Fruit fly (Drosophila melanogaster) ovary, adult (tissue): ENCODE measurements around the gene CG3213.

Experiments used
- CG17801 ChIP-seq: fragments of 200-800 bp; optimal IDR thresholded peaks from 2 replicates; lab custom pipeline; 2019; ENCODE audit warnings: missing biosample characterization, mild to moderate bottlenecking, missing genetic modification characterization, moderate library complexity; ENCODE audit not compliant: partially characterized antibody

Gene CG3213

DNA sequence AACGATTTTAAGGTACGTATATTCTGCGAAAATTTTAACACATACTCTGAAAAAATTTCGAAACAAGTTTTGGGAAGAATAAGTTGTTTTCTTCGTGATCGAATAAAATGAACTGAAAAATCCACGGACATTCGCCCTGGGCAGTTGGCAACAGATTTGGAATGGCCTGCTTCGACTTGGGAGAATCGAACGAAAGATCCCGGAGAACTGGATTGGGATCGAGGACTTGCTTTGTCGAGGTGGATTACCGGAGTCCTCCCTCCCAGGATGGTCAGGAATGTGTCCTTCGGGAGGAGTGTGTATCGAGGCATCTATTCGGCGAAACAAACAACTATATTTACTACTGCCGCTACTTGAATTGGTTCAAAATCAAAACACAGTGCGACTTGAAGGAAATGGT lies at the start of gene CG3213, which contains the start of gene CG8851:
TSS of gene CG3213 (minus strand) at position 101 of the 400 bp plus-strand sequence.
TSS of gene CG8851 (plus strand) at position 127 of the 400 bp plus-strand sequence.
- TF ChIP-seq CG17801 = no peak

DNA sequence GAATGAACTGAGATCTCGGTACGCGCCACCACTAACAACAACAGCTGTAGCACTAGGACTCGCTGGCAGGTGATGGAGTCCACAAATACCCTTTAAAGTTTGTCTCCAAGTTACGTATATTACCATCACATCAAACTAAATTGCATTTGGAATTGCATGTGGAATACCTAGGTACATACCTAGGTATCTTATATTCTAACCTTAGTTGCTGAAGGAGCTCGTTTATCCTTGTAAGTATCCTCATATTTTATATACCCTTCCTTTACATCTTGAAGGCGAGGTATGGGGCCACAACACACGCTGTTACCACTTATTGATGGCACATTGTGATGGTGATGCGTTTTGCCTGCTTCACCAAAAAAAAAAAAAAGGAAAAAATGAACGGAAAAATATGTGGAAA lies 47.9 kb upstream of the CG3213 start:
- no peak for TF ChIP-seq CG17801

DNA sequence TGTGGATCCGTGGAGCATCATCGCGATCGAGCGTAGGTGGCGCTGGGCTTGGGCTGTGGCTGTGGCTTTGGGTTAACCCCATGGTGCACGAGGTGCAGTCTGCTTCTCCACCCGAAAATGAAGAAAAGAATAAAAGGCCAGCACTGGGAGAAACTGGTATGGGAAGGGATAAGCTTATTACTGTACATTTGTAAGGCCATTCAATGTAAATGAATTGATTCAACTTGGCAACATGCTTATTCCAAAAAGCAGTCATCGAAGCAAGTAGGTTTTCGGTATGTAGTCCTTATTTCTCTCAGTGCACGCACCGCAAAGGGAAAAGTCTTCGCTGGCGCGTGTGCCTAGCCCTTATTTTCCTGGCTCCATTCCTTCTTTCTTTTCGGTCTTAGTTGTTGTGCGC lies 47.1 kb upstream of the CG3213 start:
- TF ChIP-seq CG17801 = no peak

DNA sequence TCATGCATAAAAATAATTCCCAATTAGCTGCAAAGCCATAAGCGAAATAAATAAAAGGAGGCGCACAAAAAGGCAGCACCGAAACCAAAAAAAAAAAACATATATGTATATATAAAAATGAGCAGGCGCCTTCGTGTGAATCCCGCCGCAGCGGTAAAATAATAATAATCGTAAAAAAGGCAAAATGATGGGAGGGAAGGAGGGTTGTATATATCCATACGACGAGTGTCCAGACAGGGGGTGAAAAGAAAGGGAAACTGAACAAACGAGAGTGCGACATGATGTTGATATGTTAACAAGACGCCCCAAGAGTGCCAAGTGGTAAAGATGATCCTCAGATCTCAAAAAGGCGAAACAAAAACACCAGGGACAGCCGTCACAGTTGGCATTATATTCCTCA lies 45.1 kb upstream of the CG3213 start:
- no peak for TF ChIP-seq CG17801

- TF ChIP-seq CG17801 = no peak
Measured at dm6 chr2L:3562435-3562834, 43.0 kb upstream of the CG3213 start.

- TF ChIP-seq CG17801 = no peak
Measured at dm6 chr2L:3559647-3560046, 40.2 kb upstream of the CG3213 start.

- TF ChIP-seq CG17801 = no peak
Measured at dm6 chr2L:3558299-3558698, 38.8 kb upstream of the CG3213 start.

- TF ChIP-seq CG17801 = no peak
Measured at dm6 chr2L:3557471-3557870, 38.0 kb upstream of the CG3213 start.

dm6 chr2L:3556937-3557336 lies 37.5 kb upstream of the CG3213 start:
- TF ChIP-seq CG17801 = no peak

DNA sequence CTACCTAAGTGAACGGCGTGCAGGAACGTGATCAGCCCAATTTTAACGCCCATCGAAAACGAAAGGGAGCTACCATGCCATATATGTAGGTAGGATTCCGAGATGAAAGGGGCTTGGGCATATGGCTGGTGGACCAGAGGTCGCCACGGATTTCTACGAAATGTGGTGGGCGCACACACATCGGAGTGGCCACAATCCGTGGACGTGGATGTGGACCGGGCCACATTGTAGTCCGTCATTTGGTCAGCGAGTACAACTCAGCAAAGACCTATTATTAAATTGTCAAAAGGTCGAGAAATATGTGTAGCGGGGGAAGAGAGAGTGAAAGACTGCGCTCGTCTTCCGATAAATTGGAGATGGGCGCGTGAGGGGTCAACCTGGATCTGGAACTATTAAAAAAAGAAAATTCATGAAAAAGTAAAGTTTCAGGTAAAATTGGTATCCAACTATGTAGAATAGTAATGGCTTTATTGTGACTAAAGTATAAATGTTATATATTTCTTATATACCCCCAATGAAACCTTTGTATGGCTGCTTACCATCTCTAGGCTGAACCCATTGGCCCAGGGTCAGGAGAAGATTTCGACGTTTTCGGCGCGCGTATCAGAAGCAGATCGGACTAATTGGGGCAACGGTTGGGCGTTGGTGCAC lies 36.1 kb upstream of the CG3213 start:
- no peak for TF ChIP-seq CG17801

dm6 chr2L:3553902-3554301 lies 34.5 kb upstream of the CG3213 start:
- TF ChIP-seq CG17801 = no peak

- TF ChIP-seq CG17801 = no peak
Measured at dm6 chr2L:3552773-3553172, 33.3 kb upstream of the CG3213 start.

DNA sequence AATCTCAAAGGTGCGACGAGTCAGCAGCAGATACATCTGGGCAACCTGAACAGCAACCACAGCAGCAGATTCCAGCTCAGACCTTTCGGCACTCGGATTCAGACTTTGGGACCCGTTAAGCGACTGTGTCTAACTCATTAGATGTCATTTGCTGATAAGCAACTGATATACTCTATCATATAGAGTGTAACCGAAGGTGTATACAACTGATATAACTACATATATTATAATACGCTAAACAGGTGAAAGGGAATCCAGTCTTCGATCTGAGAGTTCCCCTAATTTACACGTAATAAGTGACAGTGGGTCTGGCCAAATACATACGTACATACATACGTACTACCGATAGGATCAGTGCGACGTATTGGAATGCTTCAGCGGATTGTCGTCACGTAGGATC lies 31.1 kb upstream of the CG3213 start:
- no peak for TF ChIP-seq CG17801

- TF ChIP-seq CG17801 = no peak
Measured at dm6 chr2L:3549742-3550141, 30.3 kb upstream of the CG3213 start.

dm6 chr2L:3548879-3549278 lies 29.4 kb upstream of the CG3213 start:
- no peak for TF ChIP-seq CG17801

DNA sequence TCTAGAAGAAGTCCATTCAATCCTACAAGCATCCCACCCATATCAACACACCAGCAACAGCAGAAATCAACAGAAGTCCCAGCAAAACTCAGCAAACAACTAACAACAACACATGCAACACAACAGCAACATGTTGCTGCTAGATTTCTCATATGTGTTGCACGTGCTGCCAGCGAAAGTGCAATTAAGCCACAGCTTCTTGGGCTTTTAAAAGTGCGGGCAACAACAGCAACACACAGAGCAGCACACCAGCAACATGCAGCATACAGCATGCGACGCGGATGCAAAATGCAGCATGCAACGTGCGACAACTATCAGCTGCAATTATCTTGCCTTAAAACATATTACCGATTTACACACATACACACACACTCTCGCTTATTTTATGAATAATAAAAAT lies 28.1 kb upstream of the CG3213 start:
- no peak for TF ChIP-seq CG17801

DNA sequence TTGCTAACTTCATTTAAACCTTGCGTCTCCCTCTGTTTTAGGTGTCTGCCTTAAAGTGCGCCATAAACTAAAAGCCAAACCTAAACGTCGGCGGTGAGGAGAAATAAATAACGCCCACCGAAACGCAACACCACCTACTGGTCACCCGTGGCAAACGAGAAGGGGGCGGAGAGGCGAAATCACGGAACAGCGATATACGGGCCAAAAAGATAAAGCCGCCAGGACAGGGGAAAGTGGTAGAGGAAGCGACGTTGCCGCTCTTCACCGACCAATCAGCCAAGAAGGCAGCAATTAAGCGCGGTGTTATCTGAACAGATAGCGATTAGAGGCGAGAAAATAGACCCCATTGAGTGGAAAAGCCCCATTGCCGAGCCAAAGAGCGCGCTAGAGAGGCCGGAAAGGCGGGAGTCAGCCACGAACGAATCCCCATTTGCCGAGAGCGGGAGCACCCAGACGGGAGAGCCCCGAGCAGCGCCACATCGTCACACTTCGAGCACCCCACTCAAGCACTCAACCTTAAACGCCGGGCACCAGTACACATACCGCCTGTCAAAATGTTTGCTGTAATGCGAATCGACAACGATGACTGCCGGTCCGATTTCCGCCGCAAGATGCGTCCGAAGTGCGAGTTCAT lies 25.7 kb upstream of the CG3213 start:
- no peak for TF ChIP-seq CG17801

- no peak for TF ChIP-seq CG17801
Measured at dm6 chr2L:3543062-3543461, 23.6 kb upstream of the CG3213 start.

DNA sequence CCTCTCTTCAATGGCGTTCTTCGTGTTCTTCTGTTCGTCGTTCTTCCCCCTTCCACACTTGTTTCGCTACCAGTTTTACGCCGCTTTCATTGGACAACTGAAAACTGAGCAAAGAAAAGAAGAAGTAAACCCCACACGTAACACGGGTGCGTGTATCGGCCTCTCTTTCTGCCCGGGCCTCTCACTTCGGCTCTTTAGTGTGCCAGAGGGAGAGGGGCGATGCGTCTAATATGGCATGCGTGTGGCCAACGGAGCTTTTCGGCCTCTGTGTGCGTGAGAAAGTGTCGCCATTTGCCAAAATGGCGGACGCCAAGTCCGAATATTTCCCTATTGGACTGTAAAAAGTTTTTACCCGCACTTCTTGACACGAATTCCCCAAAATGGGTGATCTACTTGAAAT lies 20.5 kb upstream of the CG3213 start:
- no peak for TF ChIP-seq CG17801
